Fruit fly (Drosophila melanogaster) whole organism, embryonic: ENCODE results near the gene CG31445.
A peak's percentile ranks its signal among the peaks of the same experiment; 100 is the strongest.

Experiments used
- Ada2b ChIP-seq: fragments of 200-800 bp; sonication (Bioruptor generic); IDR thresholded peaks from 2 replicates; pipeline ENCODE4 v1.3.6; 2022; ENCODE audit warnings: missing biosample characterization, missing genetic modification characterization
- Atf6 ChIP-seq: fragments of 200-800 bp; sonication (Bioruptor generic); IDR thresholded peaks from 2 replicates; pipeline ENCODE4 v1.3.6; 2022; ENCODE audit warnings: missing biosample characterization, missing genetic modification characterization
- Blimp-1 ChIP-seq: fragments of 200-800 bp; sonication (Bioruptor generic); optimal IDR thresholded peaks from 3 replicates; lab custom pipeline; 2018; ENCODE audit warnings: missing biosample characterization, missing genetic modification characterization, mild to moderate bottlenecking, moderate library complexity, missing genetic modification reagents
- CG13424 ChIP-seq: fragments of 200-800 bp; sonication (Bioruptor generic); optimal IDR thresholded peaks from 2 replicates; lab custom pipeline; 2019; ENCODE audit warnings: missing biosample characterization, mild to moderate bottlenecking, missing genetic modification characterization, moderate library complexity
- CG14860 ChIP-seq: fragments of 200-800 bp; sonication (Bioruptor generic); IDR thresholded peaks from 3 replicates; pipeline ENCODE4 v1.3.6; 2022; ENCODE audit warnings: missing biosample characterization, missing genetic modification characterization; ENCODE audit not compliant: partially characterized antibody
- CG17361 ChIP-seq: fragments of 200-800 bp; sonication (Bioruptor generic); IDR thresholded peaks from 3 replicates; pipeline ENCODE4 v1.3.6; 2022; ENCODE audit warnings: missing biosample characterization, missing genetic modification characterization
- CG17612 ChIP-seq: fragments of 200-800 bp; sonication (Bioruptor generic); IDR thresholded peaks from 2 replicates; pipeline ENCODE4 v1.3.6; 2022; ENCODE audit warnings: missing biosample characterization, missing genetic modification characterization
- CG17829 ChIP-seq: fragments of 200-800 bp; optimal IDR thresholded peaks from 2 replicates; lab custom pipeline; 2019; ENCODE audit warnings: missing biosample characterization, mild to moderate bottlenecking, missing genetic modification characterization, moderate library complexity
- CG2199 ChIP-seq: fragments of 200-800 bp; sonication (Bioruptor generic); IDR thresholded peaks from 3 replicates; pipeline ENCODE4 v1.3.6; 2022; ENCODE audit warnings: missing biosample characterization, missing genetic modification characterization
- CG2678 ChIP-seq: fragments of 200-800 bp; sonication (Bioruptor generic); optimal IDR thresholded peaks from 3 replicates; lab custom pipeline; 2019; ENCODE audit warnings: missing biosample characterization, mild to moderate bottlenecking, missing genetic modification characterization, moderate library complexity
- CG3065 ChIP-seq: fragments of 200-800 bp; sonication (Bioruptor generic); optimal IDR thresholded peaks from 2 replicates; lab custom pipeline; 2016; ENCODE audit warnings: missing biosample characterization, missing genetic modification characterization
- CG34376 ChIP-seq: fragments of 200-800 bp; sonication (Bioruptor generic); optimal IDR thresholded peaks from 2 replicates; lab custom pipeline; 2018; ENCODE audit warnings: missing biosample characterization, mild to moderate bottlenecking, missing genetic modification characterization
- CG3838 ChIP-seq: fragments of 200-800 bp; sonication (Bioruptor generic); optimal IDR thresholded peaks from 3 replicates; lab custom pipeline; 2016; ENCODE audit warnings: missing biosample characterization, missing genetic modification characterization
- CG4360 ChIP-seq: fragments of 200-800 bp; sonication (Bioruptor generic); IDR thresholded peaks from 2 replicates; pipeline ENCODE4 v1.3.6; 2022; ENCODE audit warnings: missing biosample characterization, missing genetic modification characterization
- CG4730 ChIP-seq: fragments of 200-800 bp; sonication (Bioruptor generic); IDR thresholded peaks from 2 replicates; pipeline ENCODE4 v1.3.6; 2022; ENCODE audit warnings: missing biosample characterization, missing genetic modification characterization
- CG8388 ChIP-seq: fragments of 200-800 bp; sonication (Bioruptor generic); optimal IDR thresholded peaks from 2 replicates; lab custom pipeline; 2019; ENCODE audit warnings: missing biosample characterization, mild to moderate bottlenecking, missing genetic modification characterization, moderate library complexity
- CG9797 ChIP-seq: fragments of 200-800 bp; sonication (Bioruptor generic); optimal IDR thresholded peaks from 3 replicates; lab custom pipeline; 2018; ENCODE audit warnings: missing biosample characterization, mild to moderate bottlenecking, missing genetic modification characterization
- Dad ChIP-seq: fragments of 200-800 bp; sonication (Bioruptor generic); optimal IDR thresholded peaks from 3 replicates; lab custom pipeline; 2016; ENCODE audit warnings: missing biosample characterization, missing genetic modification characterization
- Eip74EF ChIP-seq, 2 experiments: fragments of 200-800 bp in 1 of 2; fragments of >200 bp in 1 of 2; sonication (Bioruptor generic) in 1 of 2; optimal IDR thresholded peaks; 2 replicates each; lab custom pipeline; 2017 to 2019; ENCODE audit warnings: missing biosample characterization in 2 of 2, missing genetic modification characterization in 2 of 2, mild to moderate bottlenecking in 1 of 2, moderate library complexity in 1 of 2
- Hmr ChIP-seq: fragments of 200-800 bp; sonication (Bioruptor generic); optimal IDR thresholded peaks from 3 replicates; lab custom pipeline; 2017; ENCODE audit warnings: mild to moderate bottlenecking, missing biosample characterization, missing genetic modification reagents, missing genetic modification characterization
- Jarid2 ChIP-seq: fragments of 200-800 bp; sonication (Bioruptor generic); optimal IDR thresholded peaks from 3 replicates; lab custom pipeline; 2017; ENCODE audit warnings: mild to moderate bottlenecking, missing biosample characterization, missing genetic modification reagents, missing genetic modification characterization
- MBD-R2 ChIP-seq: fragments of 200-800 bp; sonication (Bioruptor generic); IDR thresholded peaks from 2 replicates; pipeline ENCODE4 v1.3.6; 2022; ENCODE audit warnings: missing biosample characterization, missing genetic modification characterization
- MESR4 ChIP-seq: fragments of 200-800 bp; sonication (Bioruptor generic); optimal IDR thresholded peaks from 2 replicates; lab custom pipeline; 2018; ENCODE audit warnings: missing biosample characterization, mild to moderate bottlenecking, missing genetic modification characterization, moderate library complexity
- MTF-1 ChIP-seq: fragments of 200-800 bp; sonication (Bioruptor generic); optimal IDR thresholded peaks from 2 replicates; lab custom pipeline; 2018; ENCODE audit warnings: missing biosample characterization, mild to moderate bottlenecking, missing genetic modification characterization, borderline replicate concordance
- Max ChIP-seq: fragments of 200-800 bp; sonication (Bioruptor generic); optimal IDR thresholded peaks from 2 replicates; lab custom pipeline; 2016; ENCODE audit warnings: missing biosample characterization, mild to moderate bottlenecking, missing genetic modification characterization
- NFAT ChIP-seq: fragments of 200-800 bp; sonication (Bioruptor generic); IDR thresholded peaks from 2 replicates; pipeline ENCODE4 v1.3.6; 2022; ENCODE audit warnings: missing biosample characterization, missing genetic modification characterization
- Oaz ChIP-seq: fragments of 200-800 bp; sonication (Bioruptor generic); IDR thresholded peaks from 2 replicates; pipeline ENCODE4 v1.3.6; 2022; ENCODE audit warnings: missing biosample characterization, missing genetic modification characterization
- Rx ChIP-seq: fragments of 200-800 bp; sonication (Bioruptor generic); IDR thresholded peaks from 2 replicates; pipeline ENCODE4 v1.3.6; 2022; ENCODE audit warnings: missing biosample characterization, missing genetic modification characterization
- Side ChIP-seq: fragments of 200-800 bp; sonication (Bioruptor generic); optimal IDR thresholded peaks from 2 replicates; lab custom pipeline; 2016; ENCODE audit warnings: missing biosample characterization, missing genetic modification characterization
- Stat92E ChIP-seq, 3 experiments: fragments of >200 bp in 2 of 3; fragments of 200-800 bp in 1 of 3; sonication (Bioruptor generic) in 1 of 3; optimal IDR thresholded peaks; 2 replicates each; lab custom pipeline; 2017 to 2019; ENCODE audit warnings: missing biosample characterization in 3 of 3, missing genetic modification characterization in 3 of 3, mild to moderate bottlenecking in 1 of 3, moderate library complexity in 1 of 3
- aop ChIP-seq: fragments of 200-800 bp; sonication (Bioruptor generic); IDR thresholded peaks from 2 replicates; pipeline ENCODE4 v1.3.6; 2022; ENCODE audit warnings: missing biosample characterization, missing genetic modification characterization
- bbx ChIP-seq: fragments of 200-800 bp; sonication (Bioruptor generic); IDR thresholded peaks from 2 replicates; pipeline ENCODE4 v1.3.6; 2022; ENCODE audit warnings: missing biosample characterization, missing genetic modification characterization; ENCODE audit not compliant: partially characterized antibody
- cg ChIP-seq: fragments of 200-800 bp; sonication (Bioruptor generic); optimal IDR thresholded peaks from 3 replicates; lab custom pipeline; 2019; ENCODE audit warnings: missing biosample characterization, mild to moderate bottlenecking, missing genetic modification characterization, moderate library complexity
- danr ChIP-seq: fragments of 200-800 bp; sonication (Bioruptor generic); IDR thresholded peaks from 2 replicates; pipeline ENCODE4 v1.3.6; 2022; ENCODE audit warnings: missing biosample characterization, missing genetic modification characterization
- dmrt11E ChIP-seq: fragments of 200-800 bp; sonication (Bioruptor generic); optimal IDR thresholded peaks from 3 replicates; lab custom pipeline; 2018; ENCODE audit warnings: missing biosample characterization, mild to moderate bottlenecking, missing genetic modification characterization, moderate library complexity
- lilli ChIP-seq: fragments of 200-800 bp; sonication (Bioruptor generic); optimal IDR thresholded peaks from 3 replicates; lab custom pipeline; 2016; ENCODE audit warnings: missing biosample characterization, missing genetic modification characterization
- maf-S ChIP-seq: fragments of 200-800 bp; sonication (Bioruptor generic); optimal IDR thresholded peaks from 2 replicates; lab custom pipeline; 2016; ENCODE audit warnings: missing biosample characterization, missing genetic modification characterization
- nom ChIP-seq: fragments of 200-800 bp; sonication (Bioruptor generic); optimal IDR thresholded peaks from 2 replicates; lab custom pipeline; 2017; ENCODE audit warnings: missing biosample characterization, missing genetic modification characterization, mild to moderate bottlenecking, moderate library complexity, missing genetic modification reagents
- peb ChIP-seq: fragments of 200-800 bp; sonication (Bioruptor generic); IDR thresholded peaks from 2 replicates; pipeline ENCODE4 v1.3.6; 2022; ENCODE audit warnings: missing biosample characterization, missing genetic modification characterization
- pnt ChIP-seq: fragments of 200-800 bp; sonication (Bioruptor generic); optimal IDR thresholded peaks from 3 replicates; lab custom pipeline; 2016; ENCODE audit warnings: missing biosample characterization, missing genetic modification characterization
- prd ChIP-seq, 3 experiments: fragments of >200 bp in 2 of 3; fragments of 200-800 bp in 1 of 3; sonication (Bioruptor generic) in 1 of 3; optimal IDR thresholded peaks in 2 of 3; IDR thresholded peaks in 1 of 3; 2 replicates in 2 of 3; 3 replicates in 1 of 3; pipeline versions ENCODE4 v1.3.6 to Lab custom; 2017 to 2022; ENCODE audit warnings: missing biosample characterization in 1 of 3, missing genetic modification characterization in 1 of 3
- pzg ChIP-seq: fragments of 200-800 bp; sonication (Bioruptor generic); optimal IDR thresholded peaks from 3 replicates; lab custom pipeline; 2018; ENCODE audit warnings: missing biosample characterization, mild to moderate bottlenecking, missing genetic modification characterization, moderate library complexity
- ranshi ChIP-seq: fragments of 200-800 bp; sonication (Bioruptor generic); IDR thresholded peaks from 2 replicates; pipeline ENCODE4 v1.3.6; 2022; ENCODE audit warnings: missing biosample characterization, missing genetic modification characterization
- salm ChIP-seq: fragments of 200-800 bp; sonication (Bioruptor generic); optimal IDR thresholded peaks from 2 replicates; lab custom pipeline; 2018; ENCODE audit warnings: missing biosample characterization, mild to moderate bottlenecking, missing genetic modification characterization
- slou ChIP-seq: fragments of 200-800 bp; sonication (Bioruptor generic); optimal IDR thresholded peaks from 3 replicates; lab custom pipeline; 2016; ENCODE audit warnings: missing biosample characterization, missing genetic modification characterization
- stwl ChIP-seq: fragments of 200-800 bp; sonication (Bioruptor generic); optimal IDR thresholded peaks from 3 replicates; lab custom pipeline; 2018; ENCODE audit warnings: missing biosample characterization, mild to moderate bottlenecking, missing genetic modification characterization, moderate library complexity
- twi ChIP-seq: fragments of 200-800 bp; optimal IDR thresholded peaks from 2 replicates; lab custom pipeline; 2019; ENCODE audit warnings: missing biosample characterization, mild to moderate bottlenecking, missing genetic modification characterization, moderate library complexity
- unpg ChIP-seq: fragments of 200-800 bp; sonication (Bioruptor generic); optimal IDR thresholded peaks from 3 replicates; lab custom pipeline; 2018; ENCODE audit warnings: missing biosample characterization, mild to moderate bottlenecking, missing genetic modification characterization, moderate library complexity
- vvl ChIP-seq: fragments of 200-800 bp; sonication (Bioruptor generic); IDR thresholded peaks from 2 replicates; pipeline ENCODE4 v1.3.6; 2022; ENCODE audit warnings: missing biosample characterization, missing genetic modification characterization

Gene CG31445

dm6 chr3R:29219948-29220347 lies 24.7 kb downstream of the CG31445 start, which contains the start of gene eEF1gamma (continued):
- TF ChIP-seq MTF-1 = peak; percentile 98
- peak; percentile 95 for TF ChIP-seq nom (GFP tag; lab: Kevin White, UChicago)
- peak in 1 of 2 experiments; percentile 82 for TF ChIP-seq Eip74EF (GFP tag; optimal IDR thresholded peaks at IDR 0.05; lab: Kevin White, UChicago)
- TF ChIP-seq CG17612 = peak; percentile 89
- peak; percentile 97 for TF ChIP-seq Side (GFP tag; lab: Kevin White, UChicago)
- TF ChIP-seq salm (tag; lab: Kevin White, UChicago) = peak; percentile 90
- peak; percentile 91 for TF ChIP-seq dmrt11E (tag; lab: Kevin White, UChicago)
- TF ChIP-seq Max (GFP tag; lab: Kevin White, UChicago) = peak; percentile 96
- no peak for TF ChIP-seq aop
- peak; percentile 91 for TF ChIP-seq stwl (tag; lab: Kevin White, UChicago)
- TF ChIP-seq Oaz (GFP tag; lab: Robert Waterston, UW) = peak; percentile 91
- peak; percentile 93 for TF ChIP-seq CG17361 (GFP tag; lab: Robert Waterston, UW)
- peak; percentile 85 for TF ChIP-seq MBD-R2 (GFP tag; lab: Robert Waterston, UW)
- TF ChIP-seq Atf6 = peak; percentile 94
- peak; percentile 88 for TF ChIP-seq Jarid2
- peak; percentile 95 for TF ChIP-seq Dad (GFP tag; lab: Kevin White, UChicago)
- TF ChIP-seq Rx (GFP tag; lab: Robert Waterston, UW) = peak; percentile 94
- peak; percentile 89 for TF ChIP-seq peb
- TF ChIP-seq maf-S (GFP tag; lab: Kevin White, UChicago) = peak; percentile 93
- peak; percentile 90 for TF ChIP-seq CG8388 (GFP tag; lab: Kevin White, UChicago)
- TF ChIP-seq CG17829 (tag; lab: Kevin White, UChicago) = peak; percentile 91
- TF ChIP-seq MESR4 (GFP tag; lab: Kevin White, UChicago) = peak; percentile 97
- peak; percentile 92 for TF ChIP-seq CG3065 (GFP tag; lab: Kevin White, UChicago)
- TF ChIP-seq CG34376 = peak; percentile 99
- TF ChIP-seq ranshi = peak; percentile 92
- peak; percentile 97 for TF ChIP-seq NFAT (GFP tag; lab: Robert Waterston, UW)
- peak; percentile 72 for TF ChIP-seq CG4360
- no peak for TF ChIP-seq cg (GFP tag; lab: Kevin White, UChicago)
- TF ChIP-seq Hmr (GFP tag; lab: Kevin White, UChicago) = peak; percentile 98
- peak; percentile 80 for TF ChIP-seq danr (GFP tag; lab: Robert Waterston, UW)
- TF ChIP-seq prd (optimal IDR thresholded peaks at IDR 0.05; lab: Kevin White, UChicago) = no peak
- TF ChIP-seq prd (GFP tag; IDR thresholded peaks at IDR 0.05; lab: Robert Waterston, UW) = peak; percentile 83
- peak; percentile 92 for TF ChIP-seq Ada2b
- peak; percentile 91 for TF ChIP-seq slou (GFP tag; lab: Kevin White, UChicago)
- peak; percentile 81 for TF ChIP-seq twi (tag; lab: Kevin White, UChicago)
- TF ChIP-seq Blimp-1 (GFP tag; lab: Kevin White, UChicago) = peak; percentile 71
- TF ChIP-seq pzg (GFP tag; lab: Kevin White, UChicago) = peak; percentile 81
- peak; percentile 83 for TF ChIP-seq CG13424 (tag; lab: Kevin White, UChicago)
- TF ChIP-seq CG2199 (GFP tag; lab: Robert Waterston, UW) = peak; percentile 92
- TF ChIP-seq bbx (GFP tag; lab: Robert Waterston, UW) = peak; percentile 96
- TF ChIP-seq unpg = peak; percentile 94
- peak; percentile 93 for TF ChIP-seq CG14860 (GFP tag; lab: Robert Waterston, UW)
- TF ChIP-seq Stat92E (GFP tag; optimal IDR thresholded peaks at IDR 0.05; lab: Kevin White, UChicago) = peak in 1 of 3 experiments; percentile 71
- peak; percentile 89 for TF ChIP-seq CG3838 (GFP tag; lab: Kevin White, UChicago)
- peak; percentile 98 for TF ChIP-seq vvl (GFP tag; lab: Robert Waterston, UW)
- TF ChIP-seq CG9797 (GFP tag; lab: Kevin White, UChicago) = peak; percentile 68
- peak; percentile 60 for TF ChIP-seq pnt (GFP tag; lab: Kevin White, UChicago)
- TF ChIP-seq CG4730 (GFP tag; lab: Robert Waterston, UW) = peak; percentile 89
- peak; percentile 91 for TF ChIP-seq lilli (GFP tag; lab: Kevin White, UChicago)
- peak; percentile 89 for TF ChIP-seq CG2678
